Worm (Caenorhabditis elegans): Measurements from ENCODE around the gene dyf-13.

dyf-13 gene

DNA sequence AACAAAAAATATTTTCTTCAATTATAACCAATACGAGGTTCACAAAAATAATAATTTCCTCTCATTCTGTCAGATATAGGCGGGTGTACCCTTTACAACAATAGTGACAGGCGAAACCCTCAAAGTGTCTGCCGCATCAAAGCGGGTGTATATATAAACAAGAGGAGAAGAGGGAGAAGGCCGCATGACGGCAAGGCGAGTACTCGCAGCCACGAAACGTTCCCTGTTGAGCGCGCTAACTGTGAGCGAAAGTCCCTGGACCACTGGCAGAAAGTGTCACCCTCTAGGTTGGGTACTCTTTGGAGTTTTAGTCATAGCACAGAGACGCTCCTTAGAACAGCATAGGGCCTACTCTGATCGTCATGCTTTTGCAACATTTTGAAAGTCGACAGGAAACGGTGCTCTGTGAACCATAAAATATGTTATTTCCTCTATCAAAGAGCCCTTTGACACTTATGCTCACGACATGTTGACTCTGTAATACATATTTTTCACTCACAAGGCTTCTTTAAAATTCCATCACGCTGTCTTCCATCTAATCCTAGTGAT, 29.0 kb upstream of the dyf-13 start, which contains the start of gene pcrg-1 (continued):
- TF ChIP-seq isw-1 (GFP tag; IDR thresholded peaks at IDR 0.05), result peak; percentile 42
- TF ChIP-seq egl-13 (tag; optimal IDR thresholded peaks at IDR 0.05), result peak; percentile 23
- no peak for TF ChIP-seq egl-27 (tag; optimal IDR thresholded peaks at IDR 0.05)
- peak; percentile 82 for TF ChIP-seq snu-23 (GFP tag; optimal IDR thresholded peaks at IDR 0.05)
- peak; percentile 84 for TF ChIP-seq sup-37 (GFP tag; optimal IDR thresholded peaks at IDR 0.05)
- peak; percentile 51 for TF ChIP-seq pax-3 (tag; optimal IDR thresholded peaks at IDR 0.05)
- peak; percentile 89 for TF ChIP-seq rnt-1 (tag; optimal IDR thresholded peaks at IDR 0.05)
- peak; percentile 36 for TF ChIP-seq aly-2 (tag; optimal IDR thresholded peaks at IDR 0.05)
- peak; percentile 86 for TF ChIP-seq swsn-7 (tag; optimal IDR thresholded peaks at IDR 0.05)
- TF ChIP-seq aha-1 (tag; optimal IDR thresholded peaks at IDR 0.05), result no peak
- no peak for TF ChIP-seq hlh-4 (tag; optimal IDR thresholded peaks at IDR 0.05)
- TF ChIP-seq nhr-28 (tag; optimal IDR thresholded peaks at IDR 0.05), result no peak
- TF ChIP-seq fkh-10 (GFP tag; optimal IDR thresholded peaks at IDR 0.05), result no peak
- TF ChIP-seq alr-1 (tag; optimal IDR thresholded peaks at IDR 0.05; ENCODE audit: borderline replicate concordance), result no peak
- TF ChIP-seq snpc-4 (tag; optimal IDR thresholded peaks at IDR 0.05), result peak; percentile 99
- no peak for TF ChIP-seq fkh-8 (tag; optimal IDR thresholded peaks at IDR 0.05)
- peak in 1 of 2 experiments; percentile 76 for TF ChIP-seq ztf-11 (tag; optimal IDR thresholded peaks at IDR 0.05)
- peak; percentile 57 for TF ChIP-seq unc-86 (tag; optimal IDR thresholded peaks at IDR 0.05)
- peak; percentile 57 for TF ChIP-seq fos-1 (tag; optimal IDR thresholded peaks at IDR 0.05)
- 0 out of 2 replicates have a peak, but pooled peaks have one; percentile 9 for TF ChIP-seq unc-98 (GFP tag; IDR thresholded peaks at IDR 0.05)
- peak; percentile 15 for TF ChIP-seq Y116A8C.19 (tag; optimal IDR thresholded peaks at IDR 0.05; ENCODE audit: borderline replicate concordance)
- peak; percentile 89 for TF ChIP-seq nhr-71 (tag; optimal IDR thresholded peaks at IDR 0.05)
- no peak for TF ChIP-seq ces-1 (GFP tag; optimal IDR thresholded peaks at IDR 0.05)
- peak; percentile 72 for TF ChIP-seq mab-9 (GFP tag; IDR thresholded peaks at IDR 0.05)
- TF ChIP-seq elt-3 (tag; optimal IDR thresholded peaks at IDR 0.05), result peak in 2 of 6 experiments; percentile 36 to 83
- peak; percentile 51 for TF ChIP-seq nhr-76 (tag; optimal IDR thresholded peaks at IDR 0.05)
- TF ChIP-seq tlp-1 (tag; optimal IDR thresholded peaks at IDR 0.05), result no peak
- TF ChIP-seq lin-35 (GFP tag; optimal IDR thresholded peaks at IDR 0.05), result peak; percentile 53 to 72
- TF ChIP-seq ceh-63 (GFP tag; optimal IDR thresholded peaks at IDR 0.05), result peak; percentile 67
- no peak for TF ChIP-seq sptf-1 (tag; optimal IDR thresholded peaks at IDR 0.05)
- TF ChIP-seq ama-1 (optimal IDR thresholded peaks at IDR 0.05), result no peak
- no peak for TF ChIP-seq lin-15B (tag; optimal IDR thresholded peaks at IDR 0.05)
- peak; percentile 71 for TF ChIP-seq lin-39 (tag; optimal IDR thresholded peaks at IDR 0.05)
- TF ChIP-seq lir-3 (tag; optimal IDR thresholded peaks at IDR 0.05; ENCODE audit: poor library complexity), result peak; percentile 85
- peak; percentile 54 to 81 for TF ChIP-seq lsy-2 (tag; optimal IDR thresholded peaks at IDR 0.05)
- peak in 1 of 2 experiments; percentile 77 for TF ChIP-seq mdl-1 (tag; optimal IDR thresholded peaks at IDR 0.05)
- peak; percentile 36 for TF ChIP-seq sox-4 (tag; optimal IDR thresholded peaks at IDR 0.05)
- peak; percentile 87 for TF ChIP-seq dsc-1 (tag; optimal IDR thresholded peaks at IDR 0.05)
- no peak for TF ChIP-seq hlh-17 (GFP tag; optimal IDR thresholded peaks at IDR 0.05; ENCODE audit: borderline replicate concordance)
- TF ChIP-seq tbx-2 (tag; optimal IDR thresholded peaks at IDR 0.05), result peak; percentile 83
- TF ChIP-seq xbp-1 (tag; optimal IDR thresholded peaks at IDR 0.05), result peak; percentile 76
- TF ChIP-seq nhr-11 (tag; optimal IDR thresholded peaks at IDR 0.05), result no peak
- TF ChIP-seq ceh-88 (GFP tag; IDR thresholded peaks at IDR 0.05), result peak; percentile 76
- TF ChIP-seq pqm-1 (tag; optimal IDR thresholded peaks at IDR 0.05), result no peak
- TF ChIP-seq efl-3 (GFP tag; optimal IDR thresholded peaks at IDR 0.05), result peak; percentile 61
- no peak for TF ChIP-seq unc-30 (tag; optimal IDR thresholded peaks at IDR 0.05)
- TF ChIP-seq unc-130 (tag; optimal IDR thresholded peaks at IDR 0.05), result peak; percentile 24
- peak; percentile 93 for TF ChIP-seq nhr-19 (GFP tag; conservative IDR thresholded peaks at IDR 0.05)
- TF ChIP-seq ceh-82 (tag; optimal IDR thresholded peaks at IDR 0.05), result peak; percentile 40 to 76 (median 73)
- TF ChIP-seq zag-1 (tag; optimal IDR thresholded peaks at IDR 0.05), result no peak
- peak; percentile 76 for TF ChIP-seq elt-2 (tag; optimal IDR thresholded peaks at IDR 0.05)
- peak; percentile 73 for TF ChIP-seq zip-4 (GFP tag; optimal IDR thresholded peaks at IDR 0.05)

All from whole organism, L1 larva.